Fruit fly (Drosophila melanogaster): ENCODE results near the gene CG7376.

The CG7376 gene

DNA sequence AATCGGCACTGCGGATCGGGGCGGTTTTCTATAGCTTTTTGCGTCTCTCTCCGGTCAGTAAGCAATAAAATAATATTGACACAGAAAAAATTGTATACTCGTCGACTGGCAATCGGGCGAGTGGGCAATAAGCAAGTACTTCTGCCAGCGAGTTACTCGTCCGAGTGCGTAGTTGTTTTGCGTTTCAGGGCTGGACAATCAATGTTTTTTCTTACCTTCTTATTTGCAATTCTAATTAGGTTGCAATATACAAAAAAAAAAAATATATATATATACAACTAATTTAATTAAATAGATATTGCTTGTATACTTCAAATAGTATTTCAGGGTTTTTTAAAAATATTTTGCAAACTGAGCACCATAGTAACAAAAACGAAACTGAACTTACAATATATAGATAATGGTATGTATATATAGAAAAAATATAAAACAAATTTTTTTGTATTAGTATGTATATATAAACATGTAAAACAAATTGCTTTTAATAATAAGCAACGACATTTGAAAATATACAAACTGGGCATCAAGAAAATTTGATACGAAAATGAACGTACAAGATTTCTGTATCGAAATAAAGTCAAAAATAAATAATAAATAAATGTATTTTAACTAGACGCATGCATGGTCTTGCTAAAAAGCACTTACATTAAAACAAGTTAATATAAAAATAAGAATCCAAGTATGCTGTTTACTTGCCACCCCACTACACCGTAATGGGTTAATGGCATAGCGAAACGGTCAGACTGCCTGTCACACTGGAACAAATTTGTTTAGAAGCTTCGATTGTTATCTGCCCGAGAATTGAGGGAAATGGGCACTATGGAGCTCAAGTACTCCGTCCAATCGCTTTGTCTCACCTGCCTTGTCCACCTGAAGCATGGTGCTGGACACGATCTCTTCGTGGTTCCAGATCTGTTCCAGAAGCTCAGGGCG, 15.2 kb downstream of the CG7376 start, which contains the start of the genes D19A and CG7386 (continued):
- TF ChIP-seq CG7987 (GFP tag; optimal IDR thresholded peaks at IDR 0.05) (peak; percentile 30), CG8089 (GFP tag; optimal IDR thresholded peaks at IDR 0.05) (peak; percentile 18), ftz-f1 (GFP tag; optimal IDR thresholded peaks at IDR 0.05) (no peak), bbx (GFP tag; IDR thresholded peaks at IDR 0.05; ENCODE audit: partially characterized antibody) (0 out of 2 replicates have a peak, but pooled peaks have one; percentile 36), MESR4 (GFP tag; optimal IDR thresholded peaks at IDR 0.05) (peak; percentile 78), Dfd (GFP tag; optimal IDR thresholded peaks at IDR 0.05) (no peak), Nf-YA (GFP tag; IDR thresholded peaks at IDR 0.05) (0 out of 2 replicates have a peak, but pooled peaks have one; percentile 14), D19B (GFP tag; optimal IDR thresholded peaks at IDR 0.05) (peak; percentile 63), CG2116 (GFP tag; optimal IDR thresholded peaks at IDR 0.05) (peak; percentile 11), gfzf (GFP tag; optimal IDR thresholded peaks at IDR 0.05) (peak; percentile 8), HLH54F (GFP tag; optimal IDR thresholded peaks at IDR 0.05) (peak; percentile 79), CG10462 (GFP tag; optimal IDR thresholded peaks at IDR 0.05) (no peak), CG1024 (GFP tag; IDR thresholded peaks at IDR 0.05) (peak; percentile 57), Hr39 (optimal IDR thresholded peaks at IDR 0.05) (no peak), hbn (GFP tag; IDR thresholded peaks at IDR 0.05; ENCODE audit: partially characterized antibody) (no peak; the same call in 1 of the 2 replicates), CG33213 (GFP tag; optimal IDR thresholded peaks at IDR 0.05) (peak; percentile 38), CG14014 (GFP tag; IDR thresholded peaks at IDR 0.05) (peak; percentile 63; the same call in 1 of the 2 replicates), CG16863 (GFP tag; optimal IDR thresholded peaks at IDR 0.05) (peak; percentile 32), zfh2 (GFP tag; optimal IDR thresholded peaks at IDR 0.05) (peak; percentile 59), Six4 (GFP tag; optimal IDR thresholded peaks at IDR 0.05) (no peak), fd3F (GFP tag; optimal IDR thresholded peaks at IDR 0.05) (peak; percentile 3), kni (GFP tag; optimal IDR thresholded peaks at IDR 0.05) (no peak), CG1792 (GFP tag; optimal IDR thresholded peaks at IDR 0.05) (peak; percentile 16), grn (GFP tag; optimal IDR thresholded peaks at IDR 0.05) (peak; percentile 76), NC2α (GFP tag; optimal IDR thresholded peaks at IDR 0.05) (no peak), CG11560 (tag; IDR thresholded peaks at IDR 0.05) (no peak), Kr (GFP tag; optimal IDR thresholded peaks at IDR 0.05) (no peak), CG11398 (GFP tag; optimal IDR thresholded peaks at IDR 0.05) (no peak), Atf6 (GFP tag; IDR thresholded peaks at IDR 0.05) (peak; percentile 36; the same call in 1 of the 2 replicates), eve (GFP tag; optimal IDR thresholded peaks at IDR 0.05) (no peak), HLH4C (GFP tag; IDR thresholded peaks at IDR 0.05; ENCODE audit: partially characterized antibody) (peak; percentile 51; the same call in 2 of the 3 replicates), CG7271 (tag; optimal IDR thresholded peaks at IDR 0.05) (no peak), CG14860 (GFP tag; IDR thresholded peaks at IDR 0.05; ENCODE audit: partially characterized antibody) (no peak), CG32532 (GFP tag; IDR thresholded peaks at IDR 0.05) (peak; percentile 80), Side (GFP tag; optimal IDR thresholded peaks at IDR 0.05) (peak; percentile 48), dati (GFP tag; IDR thresholded peaks at IDR 0.05) (no peak), oc (tag; optimal IDR thresholded peaks at IDR 0.05) (no peak), Dip2 (GFP tag; IDR thresholded peaks at IDR 0.05) (no peak), bcd (GFP tag; optimal IDR thresholded peaks at IDR 0.05) (peak; percentile 34), CG4282 (GFP tag; optimal IDR thresholded peaks at IDR 0.05) (no peak), crp (GFP tag; optimal IDR thresholded peaks at IDR 0.05) (no peak), mld (GFP tag; IDR thresholded peaks at IDR 0.05; ENCODE audit: partially characterized antibody) (no peak), ems (GFP tag; optimal IDR thresholded peaks at IDR 0.05) (no peak), vfl (GFP tag; optimal IDR thresholded peaks at IDR 0.05) (peak; percentile 18), CG17186 (GFP tag; optimal IDR thresholded peaks at IDR 0.05) (no peak), NfI (GFP tag; optimal IDR thresholded peaks at IDR 0.05) (peak; percentile 45), her (GFP tag; optimal IDR thresholded peaks at IDR 0.05) (peak; percentile 49), tx (GFP tag; optimal IDR thresholded peaks at IDR 0.05) (peak; percentile 1), br (optimal IDR thresholded peaks at IDR 0.05) (no peak)
